Worm (Caenorhabditis elegans) whole organism, L1 larva: ENCODE data around the gene T26A5.8.
A peak's percentile ranks its signal among the peaks of the same experiment; 100 is the strongest.

ENCODE experiments used
- Y116A8C.19 ChIP-seq: sonication (generic microtip); optimal IDR thresholded peaks from 2 replicates; lab custom pipeline; 2016; ENCODE audit warnings: missing compliant biosample characterization, missing genetic modification characterization, borderline replicate concordance
- aly-2 ChIP-seq: fragments of 150-350 bp; optimal IDR thresholded peaks from 2 replicates; lab custom pipeline; 2014; ENCODE audit warnings: missing biosample characterization, missing genetic modification characterization
- ama-1 ChIP-seq: fragments of 150-350 bp; optimal IDR thresholded peaks from 2 replicates; lab custom pipeline; 2014
- ceh-63 ChIP-seq: fragments of 200-800 bp; sonication (Bioruptor generic); optimal IDR thresholded peaks from 2 replicates; lab custom pipeline; 2018; ENCODE audit warnings: mild to moderate bottlenecking, missing genetic modification characterization, missing compliant biosample characterization
- ceh-8 ChIP-seq: fragments of 200-800 bp; sonication (Bioruptor generic); optimal IDR thresholded peaks from 2 replicates; lab custom pipeline; 2018; ENCODE audit warnings: mild to moderate bottlenecking, missing genetic modification characterization, moderate library complexity, missing compliant biosample characterization
- ceh-82 ChIP-seq, 3 experiments: fragments of 150-350 bp in 1 of 3; sonication (generic microtip) in 2 of 3; optimal IDR thresholded peaks; 2 replicates each; lab custom pipeline; 2014 to 2017; ENCODE audit warnings: missing biosample characterization in 3 of 3, missing genetic modification characterization in 3 of 3
- ceh-90 ChIP-seq: sonication (generic microtip); optimal IDR thresholded peaks from 2 replicates; lab custom pipeline; 2016; ENCODE audit warnings: missing genetic modification characterization, missing compliant biosample characterization
- dsc-1 ChIP-seq: sonication (generic microtip); optimal IDR thresholded peaks from 2 replicates; lab custom pipeline; 2016; ENCODE audit warnings: mild to moderate bottlenecking, missing genetic modification characterization, missing compliant biosample characterization
- efl-1 ChIP-seq, 4 experiments: fragments of 150-350 bp; optimal IDR thresholded peaks in 3 of 4; peaks in 1 of 4; 1 replicate in 1 of 4; 2 replicates in 3 of 4; lab custom pipeline; 2014; ENCODE audit warnings: missing biosample characterization in 2 of 4, missing genetic modification characterization in 2 of 4, missing genetic modification reagents in 2 of 4
- efl-3 ChIP-seq: fragments of 200-800 bp; sonication (Bioruptor generic); optimal IDR thresholded peaks from 2 replicates; lab custom pipeline; 2018; ENCODE audit warnings: mild to moderate bottlenecking, missing genetic modification characterization, missing compliant biosample characterization
- elt-3 ChIP-seq, 6 experiments: fragments of 150-350 bp in 1 of 6; sonication (generic microtip); optimal IDR thresholded peaks; 2 replicates each; lab custom pipeline; 2017 to 2018; ENCODE audit warnings: missing biosample characterization in 6 of 6, missing genetic modification characterization in 6 of 6, inconsistent platforms in 1 of 6
- ets-5 ChIP-seq: fragments of 200-800 bp; sonication (Bioruptor generic); IDR thresholded peaks from 2 replicates; pipeline ENCODE4 v1.3.6; 2022; ENCODE audit warnings: missing genetic modification characterization, missing compliant biosample characterization
- fkh-10 ChIP-seq: sonication (generic microtip); optimal IDR thresholded peaks from 2 replicates; lab custom pipeline; 2017; ENCODE audit warnings: missing biosample characterization, missing genetic modification reagents, missing genetic modification characterization
- fos-1 ChIP-seq: fragments of 150-350 bp; optimal IDR thresholded peaks from 2 replicates; lab custom pipeline; 2014; ENCODE audit warnings: missing biosample characterization, missing genetic modification characterization
- grh-1 ChIP-seq: fragments of 200-800 bp; sonication (Bioruptor generic); IDR thresholded peaks from 2 replicates; pipeline ENCODE4 v1.3.6; 2022; ENCODE audit warnings: missing genetic modification reagents, missing genetic modification characterization, missing compliant biosample characterization
- lin-14 ChIP-seq: fragments of 200-800 bp; sonication (Bioruptor generic); optimal IDR thresholded peaks from 2 replicates; lab custom pipeline; 2018; ENCODE audit warnings: mild to moderate bottlenecking, missing genetic modification characterization, moderate library complexity, missing compliant biosample characterization
- lin-35 ChIP-seq, 2 experiments: fragments of 150-350 bp; optimal IDR thresholded peaks; 2 replicates each; lab custom pipeline; 2014; ENCODE audit warnings: missing biosample characterization in 2 of 2, missing genetic modification characterization in 2 of 2, missing genetic modification reagents in 2 of 2
- lin-39 ChIP-seq: fragments of 150-350 bp; optimal IDR thresholded peaks from 2 replicates; lab custom pipeline; 2014; ENCODE audit warnings: missing biosample characterization, missing genetic modification reagents, missing genetic modification characterization
- lir-3 ChIP-seq: sonication (generic microtip); optimal IDR thresholded peaks from 2 replicates; lab custom pipeline; 2016; ENCODE audit warnings: mild to moderate bottlenecking, missing genetic modification characterization, moderate library complexity, missing compliant biosample characterization; ENCODE audit not compliant: poor library complexity
- mef-2 ChIP-seq: fragments of 150-350 bp; optimal IDR thresholded peaks from 2 replicates; lab custom pipeline; 2014; ENCODE audit warnings: missing biosample characterization, missing genetic modification characterization
- mep-1 ChIP-seq: fragments of 150-350 bp; optimal IDR thresholded peaks from 2 replicates; lab custom pipeline; 2014; ENCODE audit warnings: missing biosample characterization, missing genetic modification characterization
- nhr-11 ChIP-seq: fragments of 150-350 bp; optimal IDR thresholded peaks from 2 replicates; lab custom pipeline; 2014; ENCODE audit warnings: missing biosample characterization, missing genetic modification characterization
- nhr-20 ChIP-seq: sonication (generic microtip); optimal IDR thresholded peaks from 2 replicates; lab custom pipeline; 2016; ENCODE audit warnings: mild to moderate bottlenecking, missing genetic modification characterization, missing compliant biosample characterization
- nhr-47 ChIP-seq: sonication (generic microtip); optimal IDR thresholded peaks from 2 replicates; lab custom pipeline; 2016; ENCODE audit warnings: mild to moderate bottlenecking, missing genetic modification characterization, moderate library complexity, missing compliant biosample characterization
- nhr-71 ChIP-seq: sonication (generic microtip); optimal IDR thresholded peaks from 2 replicates; lab custom pipeline; 2016; ENCODE audit warnings: mild to moderate bottlenecking, missing genetic modification characterization, moderate library complexity, missing compliant biosample characterization
- nhr-76 ChIP-seq: sonication (generic microtip); optimal IDR thresholded peaks from 2 replicates; lab custom pipeline; 2017; ENCODE audit warnings: missing biosample characterization, missing genetic modification characterization
- nhr-84 ChIP-seq: sonication (generic microtip); optimal IDR thresholded peaks from 2 replicates; lab custom pipeline; 2017; ENCODE audit warnings: missing biosample characterization, missing genetic modification characterization
- nhr-85 ChIP-seq: sonication (generic microtip); peaks from one replicate; lab custom pipeline; 2016; ENCODE audit warnings: missing genetic modification characterization, inconsistent platforms, missing compliant biosample characterization
- nhr-90 ChIP-seq: sonication (generic microtip); optimal IDR thresholded peaks from 2 replicates; lab custom pipeline; 2016; ENCODE audit warnings: mild to moderate bottlenecking, missing genetic modification characterization, missing compliant biosample characterization; ENCODE audit not compliant: poor library complexity
- pag-3 ChIP-seq: sonication (generic microtip); optimal IDR thresholded peaks from 2 replicates; lab custom pipeline; 2017; ENCODE audit warnings: missing genetic modification characterization, mild to moderate bottlenecking, missing compliant biosample characterization, antibody characterized with exemption, borderline replicate concordance; ENCODE audit not compliant: insufficient read depth
- pax-3 ChIP-seq: fragments of 200-800 bp; sonication (Bioruptor generic); optimal IDR thresholded peaks from 2 replicates; lab custom pipeline; 2018; ENCODE audit warnings: mild to moderate bottlenecking, missing genetic modification characterization, moderate library complexity, missing compliant biosample characterization
- snpc-4 ChIP-seq: fragments of 150-350 bp; optimal IDR thresholded peaks from 2 replicates; lab custom pipeline; 2014; ENCODE audit warnings: missing biosample characterization, missing genetic modification characterization
- snu-23 ChIP-seq: sonication (generic microtip); optimal IDR thresholded peaks from 2 replicates; lab custom pipeline; 2016; ENCODE audit warnings: missing genetic modification characterization, missing compliant biosample characterization
- sox-4 ChIP-seq: sonication (generic microtip); optimal IDR thresholded peaks from 2 replicates; lab custom pipeline; 2016; ENCODE audit warnings: missing genetic modification characterization, missing compliant biosample characterization
- swsn-7 ChIP-seq: sonication (generic microtip); optimal IDR thresholded peaks from 2 replicates; lab custom pipeline; 2016; ENCODE audit warnings: missing genetic modification characterization, missing compliant biosample characterization
- tbx-2 ChIP-seq: sonication (generic microtip); optimal IDR thresholded peaks from 2 replicates; lab custom pipeline; 2016; ENCODE audit warnings: missing genetic modification characterization, missing compliant biosample characterization
- unc-62 ChIP-seq: fragments of 150-350 bp; optimal IDR thresholded peaks from 2 replicates; lab custom pipeline; 2014; ENCODE audit warnings: missing biosample characterization, missing genetic modification reagents, missing genetic modification characterization
- vab-15 ChIP-seq: sonication (generic microtip); optimal IDR thresholded peaks from 2 replicates; lab custom pipeline; 2017; ENCODE audit warnings: missing genotype, mild to moderate bottlenecking, missing genetic modification characterization, missing compliant biosample characterization
- ztf-11 ChIP-seq, 2 experiments: sonication (generic microtip); optimal IDR thresholded peaks; 2 replicates each; lab custom pipeline; 2016 to 2017; ENCODE audit warnings: missing genetic modification characterization in 2 of 2, missing biosample characterization in 1 of 2, missing compliant biosample characterization in 1 of 2
- ztf-4 ChIP-seq: fragments of 150-350 bp; optimal IDR thresholded peaks from 2 replicates; lab custom pipeline; 2014; ENCODE audit warnings: missing biosample characterization, missing genetic modification characterization

T26A5.8 gene

DNA sequence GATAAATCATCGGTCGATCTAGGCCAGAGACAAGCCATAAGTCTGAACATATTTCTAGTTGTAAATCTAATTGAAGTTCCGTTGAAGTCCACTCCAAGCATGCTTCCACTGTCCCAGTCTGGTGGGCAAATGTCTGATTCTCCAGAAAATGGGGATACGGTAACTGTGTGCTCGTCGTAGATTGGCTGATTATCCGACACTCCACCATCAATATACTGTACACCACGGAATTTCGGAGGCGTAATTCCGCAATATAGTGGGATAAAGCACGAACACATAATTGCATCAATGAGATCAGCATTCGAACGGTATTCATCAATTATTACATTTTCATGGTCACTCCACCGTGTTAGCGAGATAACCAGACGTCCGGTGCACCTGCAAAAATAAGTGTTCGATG lies 44.4 kb downstream of the T26A5.8 start:
- TF ChIP-seq nhr-85 (tag; lab: Kevin White, UChicago) (peak; percentile 75), elt-3 (tag; optimal IDR thresholded peaks at IDR 0.05; lab: Kevin White, UChicago) (no peak), nhr-11 (tag; lab: Kevin White, UChicago) (no peak), ceh-82 (tag; optimal IDR thresholded peaks at IDR 0.05; lab: Kevin White, UChicago) (no peak), ztf-11 (tag; optimal IDR thresholded peaks at IDR 0.05; lab: Kevin White, UChicago) (no peak)
- TF ChIP-seq, all 84 proteins: peak for 1

DNA sequence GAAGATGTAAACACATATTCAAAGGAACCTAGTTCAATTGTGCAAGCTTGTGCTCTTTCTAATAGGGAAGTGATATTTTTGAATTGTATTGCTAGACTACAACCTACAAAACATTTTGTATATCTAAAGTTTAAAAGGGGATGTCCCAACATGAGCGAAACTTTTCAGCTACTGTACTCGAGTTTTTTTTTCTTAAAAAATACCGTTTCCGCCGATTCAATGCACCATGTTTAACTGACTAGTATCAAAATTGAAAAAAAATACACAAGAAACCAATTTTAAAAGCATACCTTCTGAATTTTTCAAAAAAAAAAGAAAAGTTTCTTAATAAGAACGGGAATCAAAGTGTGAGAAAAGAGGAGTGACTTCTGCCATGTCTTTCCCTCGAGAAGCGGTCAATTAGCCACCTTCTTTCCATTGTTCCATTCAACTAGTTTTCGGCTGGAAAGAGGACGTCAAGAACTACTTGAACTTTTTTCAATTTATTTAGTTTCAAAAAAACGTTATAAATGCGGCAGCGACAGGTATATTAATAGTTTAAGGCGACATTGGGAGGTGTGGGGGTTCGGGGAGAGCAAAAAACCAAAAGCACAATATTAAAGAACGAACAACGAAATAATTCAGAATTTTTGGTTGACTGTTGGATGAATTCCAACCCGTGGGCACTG lies 47.2 kb downstream of the T26A5.8 start, which contains the start of gene nas-4:
TSS of gene nas-4 (minus strand) at position 351 of the 668 bp plus-strand sequence.
- peak; percentile 40 for TF ChIP-seq nhr-90 (tag; lab: Kevin White, UChicago)
- no peak for TF ChIP-seq lin-35 (GFP tag; optimal IDR thresholded peaks at IDR 0.05; lab: Kevin White, UChicago)
- peak; percentile 27 for TF ChIP-seq tbx-2 (tag; lab: Kevin White, UChicago)
- TF ChIP-seq fos-1: no peak
- no peak for TF ChIP-seq unc-62
- TF ChIP-seq ceh-8: no peak
- TF ChIP-seq sox-4 (tag; lab: Kevin White, UChicago): no peak
- TF ChIP-seq pax-3 (tag; lab: Kevin White, UChicago): no peak
- TF ChIP-seq efl-1 (optimal IDR thresholded peaks at IDR 0.05; lab: Kevin White, UChicago): no peak
- TF ChIP-seq efl-1 (GFP tag; optimal IDR thresholded peaks at IDR 0.05 in 1 of 2; lab: Kevin White, UChicago): no peak
- TF ChIP-seq nhr-84 (tag; lab: Kevin White, UChicago): no peak
- peak; percentile 38 for TF ChIP-seq ama-1 (lab: Kevin White, UChicago)
- TF ChIP-seq dsc-1 (tag; lab: Kevin White, UChicago): peak; percentile 7
- no peak for TF ChIP-seq ceh-63 (GFP tag; lab: Kevin White, UChicago)
- TF ChIP-seq snpc-4 (tag; lab: Kevin White, UChicago): no peak
- TF ChIP-seq vab-15: no peak
- TF ChIP-seq efl-3: no peak
- no peak for TF ChIP-seq swsn-7
- peak; percentile 41 for TF ChIP-seq ztf-4 (tag; lab: Kevin White, UChicago)
- no peak for TF ChIP-seq mep-1
- TF ChIP-seq nhr-76 (tag; lab: Kevin White, UChicago): no peak
- no peak for TF ChIP-seq lin-39 (tag; lab: Kevin White, UChicago)
- peak; percentile 32; the same call in 1 of the 2 replicates for TF ChIP-seq grh-1 (GFP tag; lab: Robert Waterston, UW)
- peak; percentile 42 for TF ChIP-seq snu-23 (GFP tag; lab: Kevin White, UChicago)
- TF ChIP-seq nhr-47 (tag; lab: Kevin White, UChicago): peak; percentile 42
- peak; percentile 5 for TF ChIP-seq nhr-20 (tag; lab: Kevin White, UChicago)
- TF ChIP-seq lin-14 (GFP tag; lab: Kevin White, UChicago): no peak
- TF ChIP-seq pag-3 (tag; lab: Kevin White, UChicago): no peak
- peak; percentile 39 for TF ChIP-seq aly-2 (tag; lab: Kevin White, UChicago)
- no peak for TF ChIP-seq mef-2
- no peak for TF ChIP-seq ztf-11 (tag; optimal IDR thresholded peaks at IDR 0.05; lab: Kevin White, UChicago)
- no peak for TF ChIP-seq fkh-10 (GFP tag; lab: Kevin White, UChicago)
- TF ChIP-seq Y116A8C.19 (tag; lab: Kevin White, UChicago): no peak
- TF ChIP-seq lir-3: no peak
- peak; percentile 45 for TF ChIP-seq nhr-71 (tag; lab: Kevin White, UChicago)
- TF ChIP-seq ets-5 (GFP tag; lab: Robert Waterston, UW): no peak
- TF ChIP-seq ceh-90 (tag; lab: Kevin White, UChicago): no peak
- peak; percentile 70 for TF ChIP-seq nhr-85 (tag; lab: Kevin White, UChicago)
